Fruit fly (Drosophila melanogaster): Measurements from ENCODE around the gene Edg84A.

- no peak for TF ChIP-seq CG8478 (optimal IDR thresholded peaks at IDR 0.05)
- TF ChIP-seq CTCF (optimal IDR thresholded peaks at IDR 0.05) = no peak
These were observed 9.7 kb upstream of the Edg84A start for dm6 chr3R:6674548-6674947.

Measured in S2 (cell line).